Fruit fly (Drosophila melanogaster): ENCODE results near the gene Chpf.
A peak's percentile ranks its signal among the peaks of the same experiment; 100 is the strongest.

Chpf gene

dm6 chrX:13125559-13125958 lies 13.3 kb upstream of the Chpf start:
- TF ChIP-seq CG17801 (GFP tag; optimal IDR thresholded peaks at IDR 0.05; ENCODE audit: partially characterized antibody): no peak

dm6 chrX:13116438-13117243 lies 4.4 kb upstream of the Chpf start:
- TF ChIP-seq CG17801 (GFP tag; optimal IDR thresholded peaks at IDR 0.05; ENCODE audit: partially characterized antibody): no peak

- peak; percentile 37 for TF ChIP-seq CG17801 (GFP tag; optimal IDR thresholded peaks at IDR 0.05; ENCODE audit: partially characterized antibody)
Observed at dm6 chrX:13114861-13115260, 2.6 kb upstream of the Chpf start, which contains the start of gene CG42237. Gene CG42237 (plus strand): TSS chrX:13115131.

dm6 chrX:13113863-13114407 lies 1.7 kb upstream of the Chpf start:
- no peak for TF ChIP-seq CG17801 (GFP tag; optimal IDR thresholded peaks at IDR 0.05; ENCODE audit: partially characterized antibody)

- no peak for TF ChIP-seq CG17801 (GFP tag; optimal IDR thresholded peaks at IDR 0.05; ENCODE audit: partially characterized antibody)
Observed at dm6 chrX:13111832-13112231, 430 bp downstream of the Chpf start.

- TF ChIP-seq CG17801 (GFP tag; optimal IDR thresholded peaks at IDR 0.05; ENCODE audit: partially characterized antibody): peak; percentile 91
Observed at dm6 chrX:13109583-13110126, 2.6 kb downstream of the Chpf start.

DNA sequence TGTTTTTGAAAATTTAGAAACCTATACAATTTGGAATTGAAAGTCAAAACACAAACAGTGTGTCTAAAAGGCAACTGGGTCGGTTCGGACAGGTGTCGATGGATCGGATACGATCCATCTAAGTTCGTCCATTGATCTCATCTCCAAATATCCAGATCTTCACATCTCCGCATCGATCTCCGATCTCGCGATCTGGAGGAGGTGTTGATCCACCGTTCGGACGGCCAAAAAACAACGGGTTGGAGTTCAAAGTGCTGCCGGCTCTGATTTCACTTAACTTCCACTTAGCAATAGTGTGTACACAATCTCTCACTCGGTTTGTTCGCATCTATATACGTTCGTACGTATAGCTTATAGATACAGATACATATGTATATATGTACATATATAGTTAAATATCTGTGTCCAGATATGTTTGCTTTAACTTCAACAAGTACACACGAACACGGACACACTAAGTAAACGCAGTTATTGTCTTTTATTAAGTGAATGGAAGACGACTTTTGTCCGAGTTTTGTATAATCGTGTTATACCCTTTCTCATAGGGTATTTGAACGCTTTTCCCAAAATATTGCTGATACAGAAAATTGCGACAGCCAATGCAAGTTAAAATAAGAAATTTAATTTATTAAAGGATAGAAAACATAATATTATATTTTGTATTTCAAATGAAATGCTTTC lies 4.0 kb downstream of the Chpf start, which contains the start of gene Fer3HCH:
Gene Fer3HCH, minus strand, starts transcription at position 51 of the 681 bp plus-strand sequence.
- peak; percentile 3 for TF ChIP-seq CG17801 (GFP tag; optimal IDR thresholded peaks at IDR 0.05; ENCODE audit: partially characterized antibody)

DNA sequence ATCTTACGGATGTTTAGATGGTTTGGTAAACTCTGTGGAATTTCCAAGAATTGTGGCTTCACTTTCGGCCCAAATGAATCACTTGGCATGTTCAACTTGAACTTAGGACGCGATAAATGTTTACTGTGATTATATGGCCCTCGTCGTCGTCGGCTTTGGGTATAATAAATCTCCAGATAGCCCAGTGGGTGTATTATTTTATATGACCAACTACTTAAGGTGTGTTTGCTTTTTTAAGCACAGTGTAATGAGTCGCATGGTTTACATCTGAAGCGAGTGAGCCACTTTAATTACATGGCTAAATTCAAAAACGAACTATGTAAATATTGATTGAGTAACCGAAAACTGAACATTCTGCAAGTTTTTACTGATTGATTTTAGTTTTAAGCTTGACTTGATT lies 7.0 kb downstream of the Chpf start:
- TF ChIP-seq CG17801 (GFP tag; optimal IDR thresholded peaks at IDR 0.05; ENCODE audit: partially characterized antibody): peak; percentile 50

- TF ChIP-seq CG17801 (GFP tag; optimal IDR thresholded peaks at IDR 0.05; ENCODE audit: partially characterized antibody): no peak
Observed at dm6 chrX:13104571-13104970, 7.7 kb downstream of the Chpf start.

DNA sequence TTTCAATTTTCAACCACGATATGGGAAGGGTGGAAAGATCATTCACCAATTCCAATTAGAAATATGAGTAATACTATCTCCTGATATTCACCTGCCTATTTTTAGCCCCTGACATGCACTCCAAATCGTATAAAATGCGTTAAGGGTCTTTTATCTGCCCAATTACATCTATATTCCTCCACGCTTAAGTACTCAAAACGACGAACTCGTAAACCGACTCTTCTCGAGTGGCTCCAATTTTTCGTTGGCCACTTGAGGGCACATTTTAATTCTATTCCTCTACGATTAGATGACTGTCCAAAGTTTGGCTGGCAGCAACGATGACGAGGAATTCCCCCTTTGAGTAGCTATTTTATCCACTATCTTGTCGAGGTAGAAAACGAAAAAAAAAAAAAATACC lies 10.4 kb downstream of the Chpf start:
- TF ChIP-seq CG17801 (GFP tag; optimal IDR thresholded peaks at IDR 0.05; ENCODE audit: partially characterized antibody): no peak

dm6 chrX:13099919-13100318 lies 12.3 kb downstream of the Chpf start:
- no peak for TF ChIP-seq CG17801 (GFP tag; optimal IDR thresholded peaks at IDR 0.05; ENCODE audit: partially characterized antibody)

dm6 chrX:13094085-13094764 lies 18.0 kb downstream of the Chpf start, which contains the start of gene CG2200:
Gene CG2200 (plus strand): TSS chrX:13094299.
- peak; percentile 74 for TF ChIP-seq CG17801 (GFP tag; optimal IDR thresholded peaks at IDR 0.05; ENCODE audit: partially characterized antibody)

- TF ChIP-seq CG17801 (GFP tag; optimal IDR thresholded peaks at IDR 0.05; ENCODE audit: partially characterized antibody): no peak
Observed at dm6 chrX:13091859-13092258, 20.4 kb downstream of the Chpf start.

- TF ChIP-seq CG17801 (GFP tag; optimal IDR thresholded peaks at IDR 0.05; ENCODE audit: partially characterized antibody): no peak
Observed at dm6 chrX:13090656-13091261, 21.5 kb downstream of the Chpf start, which contains the start of gene lic. Gene lic (plus strand): TSS chrX:13091145.

Measured in ovary, adult (tissue).